Fruit fly (Drosophila melanogaster): ENCODE data around the gene dnk.

Gene dnk

DNA sequence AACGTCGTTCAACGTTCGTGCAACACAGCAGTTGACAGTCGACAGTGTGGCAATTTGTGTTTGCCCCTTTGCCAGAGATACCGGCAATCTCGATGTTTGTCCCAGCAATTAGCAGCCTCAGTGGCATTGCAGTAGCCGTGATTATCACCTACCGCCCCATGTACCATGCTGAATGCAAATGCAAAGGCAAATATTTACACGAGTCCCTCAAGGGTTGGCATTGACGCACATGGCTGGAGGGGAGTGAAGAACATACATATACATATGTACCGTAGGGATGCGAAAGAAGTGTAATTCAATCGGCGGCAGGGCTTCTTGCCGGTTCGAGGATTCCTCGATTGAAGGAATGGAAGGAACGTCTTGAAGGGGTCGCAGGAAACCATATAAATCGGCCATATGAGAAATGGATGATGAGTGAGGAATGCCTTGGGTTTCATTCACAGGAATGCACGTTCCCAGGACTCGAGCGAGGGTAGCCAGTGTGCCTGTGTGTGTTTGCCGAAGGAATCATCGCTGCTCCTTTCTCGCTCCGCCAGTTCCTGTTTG lies 19.2 kb downstream of the dnk start (continued):
- TF ChIP-seq nerfin-2 (GFP tag; IDR thresholded peaks at IDR 0.05; ENCODE audit: partially characterized antibody) (no peak), CG18619 (GFP tag; optimal IDR thresholded peaks at IDR 0.05) (no peak)

DNA sequence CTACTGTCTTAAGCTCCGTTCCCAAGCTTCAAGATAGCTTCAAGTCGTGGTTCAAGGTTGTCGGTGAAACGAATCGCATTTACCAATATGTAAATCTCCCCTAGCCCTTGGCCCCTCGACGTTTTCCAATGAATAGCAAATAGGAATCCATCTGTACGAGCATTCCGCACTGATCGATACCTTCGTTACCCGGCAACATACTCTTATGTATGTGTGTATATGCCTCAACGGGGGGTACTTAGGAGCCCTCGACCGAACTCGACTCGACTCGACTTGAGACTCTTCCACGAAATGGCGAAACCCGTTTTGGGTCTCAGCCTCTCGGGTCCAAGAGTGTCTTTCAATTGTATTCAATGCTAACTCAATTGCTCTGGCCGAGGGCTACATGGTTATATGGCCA lies 20.9 kb downstream of the dnk start:
- no peak for TF ChIP-seq en (GFP tag; optimal IDR thresholded peaks at IDR 0.05)
- no peak for TF ChIP-seq CG9876 (GFP tag; optimal IDR thresholded peaks at IDR 0.05)
- TF ChIP-seq Rx (GFP tag; IDR thresholded peaks at IDR 0.05) = no peak
- peak in 1 of 3 experiments; percentile 22 for TF ChIP-seq Stat92E (GFP tag; optimal IDR thresholded peaks at IDR 0.05)
- TF ChIP-seq ap (GFP tag; IDR thresholded peaks at IDR 0.05) = 0 out of 2 replicates have a peak, but pooled peaks have one; percentile 13
- peak; percentile 81 for TF ChIP-seq Ets65A (GFP tag)
- no peak for TF ChIP-seq CG15696 (tag; optimal IDR thresholded peaks at IDR 0.05)
- TF ChIP-seq vvl (GFP tag; IDR thresholded peaks at IDR 0.05) = peak; percentile 54
- no peak for TF ChIP-seq hb (GFP tag; IDR thresholded peaks at IDR 0.05; ENCODE audit: partially characterized antibody)
- peak; percentile 21 for TF ChIP-seq ftz-f1 (GFP tag; optimal IDR thresholded peaks at IDR 0.05)
- TF ChIP-seq Doc3 (GFP tag; IDR thresholded peaks at IDR 0.05; ENCODE audit: partially characterized antibody) = 0 out of 3 replicates have a peak, but pooled peaks have one; percentile 15
- no peak for TF ChIP-seq NK7.1 (GFP tag; optimal IDR thresholded peaks at IDR 0.05)
- no peak for TF ChIP-seq CG3065 (GFP tag; optimal IDR thresholded peaks at IDR 0.05)
- peak; percentile 64 for TF ChIP-seq CG13894 (tag; optimal IDR thresholded peaks at IDR 0.05)
- no peak for TF ChIP-seq B-H1 (GFP tag; IDR thresholded peaks at IDR 0.05)
- TF ChIP-seq br (optimal IDR thresholded peaks at IDR 0.05) = no peak
- TF ChIP-seq CG17612 (GFP tag; IDR thresholded peaks at IDR 0.05) = no peak
- no peak for TF ChIP-seq CG6813 (GFP tag; optimal IDR thresholded peaks at IDR 0.05)
- TF ChIP-seq Fer1 (GFP tag; optimal IDR thresholded peaks at IDR 0.05) = no peak
- TF ChIP-seq CG33213 (GFP tag; optimal IDR thresholded peaks at IDR 0.05) = no peak
- no peak for TF ChIP-seq eve (GFP tag; optimal IDR thresholded peaks at IDR 0.05)
- peak; percentile 85 for TF ChIP-seq sd (tag; optimal IDR thresholded peaks at IDR 0.05)
- TF ChIP-seq CG2199 (GFP tag; IDR thresholded peaks at IDR 0.05) = no peak
- no peak for TF ChIP-seq CG7839 (tag; optimal IDR thresholded peaks at IDR 0.05)
- TF ChIP-seq CG11723 (GFP tag; optimal IDR thresholded peaks at IDR 0.05) = no peak
- TF ChIP-seq CG31365 (tag; optimal IDR thresholded peaks at IDR 0.05) = no peak
- TF ChIP-seq CG7987 (GFP tag; optimal IDR thresholded peaks at IDR 0.05) = no peak
- no peak for TF ChIP-seq D (optimal IDR thresholded peaks at IDR 0.05)
- TF ChIP-seq D (GFP tag; optimal IDR thresholded peaks at IDR 0.05) = no peak
- TF ChIP-seq CG3281 (GFP tag; optimal IDR thresholded peaks at IDR 0.05) = no peak
- TF ChIP-seq CG32532 (GFP tag; IDR thresholded peaks at IDR 0.05) = no peak
- TF ChIP-seq CG14965 (GFP tag; optimal IDR thresholded peaks at IDR 0.05; ENCODE audit: borderline replicate concordance) = no peak
- no peak for TF ChIP-seq crp (GFP tag; optimal IDR thresholded peaks at IDR 0.05)
- TF ChIP-seq Side (GFP tag; optimal IDR thresholded peaks at IDR 0.05) = no peak
- TF ChIP-seq CG12769 (tag; optimal IDR thresholded peaks at IDR 0.05) = peak; percentile 56
- no peak for TF ChIP-seq fru (optimal IDR thresholded peaks at IDR 0.05)
- TF ChIP-seq pum (GFP tag; optimal IDR thresholded peaks at IDR 0.05) = no peak
- TF ChIP-seq CG16815 (GFP tag; optimal IDR thresholded peaks at IDR 0.05) = no peak
- TF ChIP-seq btn (GFP tag; optimal IDR thresholded peaks at IDR 0.05) = no peak
- TF ChIP-seq CkIIα-i1 (GFP tag; IDR thresholded peaks at IDR 0.05) = no peak
- TF ChIP-seq Six4 (GFP tag; optimal IDR thresholded peaks at IDR 0.05) = no peak
- TF ChIP-seq chinmo (GFP tag; IDR thresholded peaks at IDR 0.05; ENCODE audit: partially characterized antibody) = 0 out of 4 replicates have a peak, but pooled peaks have one; percentile 51
- TF ChIP-seq H15 (GFP tag; IDR thresholded peaks at IDR 0.05) = no peak
- TF ChIP-seq wor (GFP tag; IDR thresholded peaks at IDR 0.05) = no peak
- TF ChIP-seq Hr78 (GFP tag; optimal IDR thresholded peaks at IDR 0.05) = peak in 1 of 2 experiments; percentile 20
- no peak for TF ChIP-seq CG8290 (GFP tag; optimal IDR thresholded peaks at IDR 0.05)
- TF ChIP-seq CG8290 (tag; optimal IDR thresholded peaks at IDR 0.05) = peak in 1 of 2 experiments; percentile 2
- no peak for TF ChIP-seq zfh1 (GFP tag; IDR thresholded peaks at IDR 0.05)

All from whole organism, embryonic.